Worm (Caenorhabditis elegans) whole organism, late embryonic: ENCODE results near the gene spe-51.

Experiments used
- F13H6.1 ChIP-seq: sonication (generic microtip); optimal IDR thresholded peaks from 2 replicates; lab custom pipeline; 2016; ENCODE audit warnings: missing genetic modification characterization, missing compliant biosample characterization
- K02D7.2 ChIP-seq: sonication (generic microtip); optimal IDR thresholded peaks from 2 replicates; lab custom pipeline; 2017; ENCODE audit warnings: mild to moderate bottlenecking, missing genetic modification characterization, missing compliant biosample characterization
- ahr-1 ChIP-seq: sonication (generic microtip); optimal IDR thresholded peaks from 2 replicates; lab custom pipeline; 2016; ENCODE audit warnings: missing genetic modification characterization, missing compliant biosample characterization
- ama-1 ChIP-seq: fragments of 150-350 bp; optimal IDR thresholded peaks from 2 replicates; lab custom pipeline; 2014
- ceh-14 ChIP-seq: sonication (generic microtip); optimal IDR thresholded peaks from 2 replicates; lab custom pipeline; 2016; ENCODE audit warnings: missing genotype, missing genetic modification characterization, missing compliant biosample characterization
- ceh-2 ChIP-seq: sonication (generic microtip); optimal IDR thresholded peaks from 2 replicates; lab custom pipeline; 2016; ENCODE audit warnings: missing genotype, missing genetic modification characterization, missing compliant biosample characterization
- ceh-22 ChIP-seq: sonication (generic microtip); optimal IDR thresholded peaks from 2 replicates; lab custom pipeline; 2017; ENCODE audit warnings: missing biosample characterization, missing genetic modification characterization
- ceh-34 ChIP-seq: sonication (generic microtip); optimal IDR thresholded peaks from 2 replicates; lab custom pipeline; 2016; ENCODE audit warnings: mild to moderate bottlenecking, missing genetic modification characterization, missing compliant biosample characterization
- ceh-6 ChIP-seq: fragments of 200-800 bp; sonication (Bioruptor generic); optimal IDR thresholded peaks from 2 replicates; lab custom pipeline; 2018; ENCODE audit warnings: mild to moderate bottlenecking, missing genetic modification characterization, missing compliant biosample characterization
- ceh-9 ChIP-seq: sonication (generic microtip); optimal IDR thresholded peaks from 2 replicates; lab custom pipeline; 2016; ENCODE audit warnings: mild to moderate bottlenecking, missing genetic modification characterization, inconsistent platforms, missing compliant biosample characterization
- che-1 ChIP-seq: sonication (generic microtip); optimal IDR thresholded peaks from 2 replicates; lab custom pipeline; 2016; ENCODE audit warnings: mild to moderate bottlenecking, missing genetic modification characterization, missing compliant biosample characterization
- dmd-4 ChIP-seq: sonication (generic microtip); optimal IDR thresholded peaks from 2 replicates; lab custom pipeline; 2016; ENCODE audit warnings: borderline replicate concordance, missing genetic modification characterization, missing compliant biosample characterization
- dve-1 ChIP-seq: sonication (generic microtip); optimal IDR thresholded peaks from 2 replicates; lab custom pipeline; 2017; ENCODE audit warnings: antibody characterized with exemption, mild to moderate bottlenecking, missing genetic modification characterization, missing compliant biosample characterization
- elt-2 ChIP-seq: sonication (generic microtip); optimal IDR thresholded peaks from 2 replicates; lab custom pipeline; 2016; ENCODE audit warnings: missing genetic modification reagents, missing genetic modification characterization, missing compliant biosample characterization
- ets-4 ChIP-seq: sonication (generic microtip); optimal IDR thresholded peaks from 2 replicates; lab custom pipeline; 2016; ENCODE audit warnings: missing genetic modification characterization, missing compliant biosample characterization
- eyg-1 ChIP-seq: sonication (generic microtip); optimal IDR thresholded peaks from 2 replicates; lab custom pipeline; 2016; ENCODE audit warnings: missing genotype, missing genetic modification characterization, missing compliant biosample characterization
- fkh-10 ChIP-seq: fragments of 150-350 bp; optimal IDR thresholded peaks from 2 replicates; lab custom pipeline; 2014; ENCODE audit warnings: missing biosample characterization, missing genetic modification reagents, missing genetic modification characterization
- fkh-6 ChIP-seq: sonication (generic microtip); optimal IDR thresholded peaks from 2 replicates; lab custom pipeline; 2016; ENCODE audit warnings: missing genetic modification characterization, missing compliant biosample characterization
- gmeb-2 ChIP-seq: sonication (generic microtip); optimal IDR thresholded peaks from 2 replicates; lab custom pipeline; 2016; ENCODE audit warnings: missing genetic modification characterization, inconsistent platforms, missing compliant biosample characterization
- hlh-15 ChIP-seq: sonication (generic microtip); optimal IDR thresholded peaks from 2 replicates; lab custom pipeline; 2016; ENCODE audit warnings: missing genetic modification characterization, missing compliant biosample characterization
- hlh-30 ChIP-seq: sonication (generic microtip); optimal IDR thresholded peaks from 2 replicates; lab custom pipeline; 2017; ENCODE audit warnings: antibody characterized with exemption, missing genetic modification characterization, missing compliant biosample characterization; ENCODE audit not compliant: insufficient read depth
- hlh-6 ChIP-seq: sonication (generic microtip); optimal IDR thresholded peaks from 2 replicates; lab custom pipeline; 2016; ENCODE audit warnings: missing genotype, missing genetic modification characterization, missing compliant biosample characterization
- hlh-8 ChIP-seq: sonication (generic microtip); optimal IDR thresholded peaks from 2 replicates; lab custom pipeline; 2016; ENCODE audit warnings: missing genotype, missing genetic modification characterization, missing compliant biosample characterization
- lin-11 ChIP-seq: fragments of 200-800 bp; sonication (Bioruptor generic); optimal IDR thresholded peaks from 2 replicates; lab custom pipeline; 2018; ENCODE audit warnings: mild to moderate bottlenecking, missing genetic modification characterization, missing compliant biosample characterization
- madf-2 ChIP-seq: sonication (generic microtip); optimal IDR thresholded peaks from 2 replicates; lab custom pipeline; 2017; ENCODE audit warnings: missing genetic modification characterization, missing compliant biosample characterization
- mec-3 ChIP-seq: sonication (generic microtip); optimal IDR thresholded peaks from 2 replicates; lab custom pipeline; 2016; ENCODE audit warnings: borderline replicate concordance, missing genetic modification characterization, missing compliant biosample characterization
- nhr-232 ChIP-seq: sonication (generic microtip); optimal IDR thresholded peaks from 2 replicates; lab custom pipeline; 2016; ENCODE audit warnings: missing genetic modification characterization, missing compliant biosample characterization
- npax-4 ChIP-seq: sonication (generic microtip); optimal IDR thresholded peaks from 2 replicates; lab custom pipeline; 2016; ENCODE audit warnings: missing genetic modification characterization, missing compliant biosample characterization
- odd-2 ChIP-seq: sonication (generic microtip); optimal IDR thresholded peaks from 2 replicates; lab custom pipeline; 2017; ENCODE audit warnings: antibody characterized with exemption, mild to moderate bottlenecking, missing genetic modification characterization, missing compliant biosample characterization
- pag-3 ChIP-seq: sonication (generic microtip); optimal IDR thresholded peaks from 2 replicates; lab custom pipeline; 2016; ENCODE audit warnings: missing compliant biosample characterization, missing genetic modification characterization, borderline replicate concordance
- pat-9 ChIP-seq: fragments of 200-800 bp; sonication (Bioruptor generic); optimal IDR thresholded peaks from 2 replicates; lab custom pipeline; 2018; ENCODE audit warnings: mild to moderate bottlenecking, missing genetic modification characterization, moderate library complexity, missing compliant biosample characterization
- pros-1 ChIP-seq: fragments of 150-350 bp; optimal IDR thresholded peaks from 2 replicates; lab custom pipeline; 2014; ENCODE audit warnings: missing biosample characterization, missing genetic modification reagents, missing genetic modification characterization
- ref-2 ChIP-seq: sonication (generic microtip); optimal IDR thresholded peaks from 2 replicates; lab custom pipeline; 2016; ENCODE audit warnings: missing genetic modification characterization, missing compliant biosample characterization
- sdc-2 ChIP-seq: sonication (generic microtip); optimal IDR thresholded peaks from 2 replicates; lab custom pipeline; 2016; ENCODE audit warnings: missing genotype, missing genetic modification characterization, missing compliant biosample characterization
- sox-2 ChIP-seq: fragments of 200-800 bp; sonication (Bioruptor generic); IDR thresholded peaks from 2 replicates; pipeline ENCODE4 v1.3.6; 2022; ENCODE audit warnings: missing genetic modification reagents, missing genetic modification characterization, missing compliant biosample characterization
- sox-4 ChIP-seq: sonication (generic microtip); optimal IDR thresholded peaks from 2 replicates; lab custom pipeline; 2017; ENCODE audit warnings: mild to moderate bottlenecking, missing genetic modification characterization, inconsistent platforms, missing compliant biosample characterization
- tbx-7 ChIP-seq: sonication (generic microtip); optimal IDR thresholded peaks from 2 replicates; lab custom pipeline; 2016; ENCODE audit warnings: missing genotype, missing genetic modification characterization, missing compliant biosample characterization
- unc-3 ChIP-seq, 2 experiments: fragments of 200-800 bp in 1 of 2; sonication (Bioruptor generic) in 1 of 2; sonication (generic microtip) in 1 of 2; conservative IDR thresholded peaks in 1 of 2; optimal IDR thresholded peaks in 1 of 2; 2 replicates each; pipeline versions ENCODE4 v1.3.6 to Lab custom; 2016 to 2022; ENCODE audit warnings: missing compliant biosample characterization in 2 of 2, missing genetic modification characterization in 2 of 2, missing genetic modification reagents in 1 of 2
- unc-42 ChIP-seq: sonication (generic microtip); optimal IDR thresholded peaks from 2 replicates; lab custom pipeline; 2016; ENCODE audit warnings: missing genotype, missing genetic modification characterization, missing compliant biosample characterization
- unc-55 ChIP-seq: sonication (generic microtip); optimal IDR thresholded peaks from 2 replicates; lab custom pipeline; 2017; ENCODE audit warnings: missing biosample characterization, missing genetic modification reagents, missing genetic modification characterization

Gene spe-51

DNA sequence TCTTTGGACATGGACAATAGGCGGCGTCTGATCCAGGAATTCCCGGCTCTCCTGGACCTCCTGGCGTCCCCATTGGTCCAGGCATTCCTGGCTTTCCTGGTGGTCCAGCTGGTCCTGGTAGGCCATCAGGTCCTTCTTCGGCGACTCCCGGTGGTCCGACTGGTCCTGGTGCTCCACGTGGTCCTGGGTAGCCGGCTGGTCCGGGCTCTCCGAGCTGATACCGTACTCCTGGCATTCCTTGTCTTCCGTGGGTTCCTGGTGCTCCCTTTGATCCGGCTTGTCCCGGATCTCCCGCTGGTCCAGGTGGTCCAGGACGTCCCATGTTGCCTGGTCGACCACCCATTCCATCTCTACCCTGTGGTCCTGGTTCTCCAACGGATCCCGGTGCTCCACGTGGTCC lies 36.6 kb upstream of the spe-51 start:
- TF ChIP-seq eyg-1 (tag; lab: Kevin White, UChicago) (no peak), dmd-4 (tag; lab: Kevin White, UChicago) (no peak), unc-42 (tag; lab: Kevin White, UChicago) (no peak), sdc-2 (tag; lab: Kevin White, UChicago) (peak; percentile 53), pag-3 (tag; lab: Kevin White, UChicago) (no peak), che-1 (no peak), tbx-7 (no peak), unc-3 (GFP tag; conservative IDR thresholded peaks at IDR 0.05; lab: Robert Waterston, UW) (no peak), unc-3 (tag; optimal IDR thresholded peaks at IDR 0.05; lab: Kevin White, UChicago) (no peak), ceh-14 (tag; lab: Kevin White, UChicago) (no peak), ahr-1 (tag; lab: Kevin White, UChicago) (no peak), elt-2 (no peak), hlh-30 (tag; lab: Kevin White, UChicago) (no peak), unc-55 (GFP tag; lab: Kevin White, UChicago) (no peak), ceh-34 (tag; lab: Kevin White, UChicago) (peak; percentile 34), nhr-232 (tag; lab: Kevin White, UChicago) (no peak), pros-1 (tag; lab: Kevin White, UChicago) (no peak), hlh-6 (tag; lab: Kevin White, UChicago) (peak; percentile 64), sox-2 (GFP tag; lab: Robert Waterston, UW) (no peak), ceh-2 (tag; lab: Kevin White, UChicago) (no peak)

DNA sequence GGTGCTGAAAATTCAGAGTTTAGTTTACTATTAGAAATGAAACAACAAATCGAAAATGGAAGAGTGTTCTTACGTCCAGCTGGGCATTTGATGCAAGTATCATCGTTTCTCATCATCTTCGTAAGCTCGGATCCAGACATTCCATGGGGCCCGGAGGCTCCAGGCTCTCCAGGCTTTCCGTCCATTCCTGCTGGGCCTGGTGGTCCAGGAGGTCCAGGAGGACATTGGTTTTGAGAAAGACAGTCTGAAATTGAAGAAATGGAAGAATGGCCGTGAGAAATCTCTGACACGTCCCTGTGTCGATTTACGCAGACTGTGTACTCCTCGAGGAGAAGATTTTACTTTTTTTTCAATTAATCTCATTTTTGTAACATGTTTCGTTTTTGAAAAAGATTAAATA lies 36.2 kb upstream of the spe-51 start:
- no peak for TF ChIP-seq hlh-15 (tag; lab: Kevin White, UChicago)
- TF ChIP-seq gmeb-2 (tag; lab: Kevin White, UChicago), result no peak
- TF ChIP-seq hlh-6 (tag; lab: Kevin White, UChicago), result no peak

DNA sequence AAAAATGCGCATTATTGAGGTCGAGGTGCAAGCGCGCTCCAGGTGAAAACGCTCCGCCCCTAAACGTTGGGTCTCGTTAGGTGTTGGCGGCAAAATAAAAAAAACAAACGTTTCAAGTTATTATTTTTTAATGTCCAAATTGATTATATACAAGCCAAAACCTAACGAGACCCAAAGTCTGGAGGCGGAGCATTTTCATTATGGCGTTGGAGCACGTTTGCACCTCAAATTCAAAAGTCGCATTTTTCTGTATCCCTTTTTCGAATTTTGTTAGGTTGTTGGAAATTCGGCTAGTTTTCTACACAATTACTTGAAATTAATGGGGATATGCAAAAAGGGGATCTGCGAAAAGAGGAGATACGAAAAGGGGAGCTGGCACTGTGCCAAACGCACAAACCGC lies 34.7 kb upstream of the spe-51 start, which contains the start of gene col-111:
col-111 (minus strand) TSS at position 101 of the 400 bp plus-strand sequence.
- no peak for TF ChIP-seq dve-1 (tag; lab: Kevin White, UChicago)
- no peak for TF ChIP-seq fkh-10 (GFP tag; lab: Kevin White, UChicago)
- no peak for TF ChIP-seq ama-1 (lab: Kevin White, UChicago)
- no peak for TF ChIP-seq ceh-14 (tag; lab: Kevin White, UChicago)
- TF ChIP-seq eyg-1 (tag; lab: Kevin White, UChicago), result no peak
- no peak for TF ChIP-seq lin-11
- no peak for TF ChIP-seq ref-2 (tag; lab: Kevin White, UChicago)
- no peak for TF ChIP-seq ceh-2 (tag; lab: Kevin White, UChicago)
- no peak for TF ChIP-seq ceh-22 (tag; lab: Kevin White, UChicago)
- TF ChIP-seq ceh-9 (tag; lab: Kevin White, UChicago), result no peak
- no peak for TF ChIP-seq ceh-6 (GFP tag; lab: Kevin White, UChicago)
- TF ChIP-seq mec-3 (tag; lab: Kevin White, UChicago), result no peak
- TF ChIP-seq npax-4 (tag; lab: Kevin White, UChicago), result no peak
- TF ChIP-seq hlh-15 (tag; lab: Kevin White, UChicago), result no peak
- no peak for TF ChIP-seq pat-9 (tag; lab: Kevin White, UChicago)
- TF ChIP-seq madf-2 (tag; lab: Kevin White, UChicago), result no peak

DNA sequence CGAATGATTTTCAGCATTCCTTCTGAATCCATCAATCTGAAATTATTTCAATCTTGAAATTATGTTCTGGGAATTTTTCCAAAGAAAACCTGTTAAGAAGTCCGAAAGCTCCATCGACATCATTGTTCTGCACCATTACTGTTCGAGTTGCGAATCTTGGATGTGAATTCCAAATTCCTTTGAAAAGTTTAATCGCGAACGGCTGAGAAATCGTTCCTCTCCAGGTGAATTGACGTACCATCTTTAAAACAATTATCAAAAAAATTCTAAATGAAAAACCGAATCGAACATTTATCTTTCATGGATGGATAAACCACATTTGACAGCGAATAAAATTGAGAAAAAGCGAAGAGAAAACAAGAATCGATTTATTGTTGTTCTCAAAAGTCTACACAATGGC lies 33.3 kb upstream of the spe-51 start, which contains the start of gene mrps-21:
mrps-21 (minus strand) TSS at position 241 of the 400 bp plus-strand sequence.
- TF ChIP-seq sdc-2 (tag; lab: Kevin White, UChicago) (no peak), sox-4 (no peak), K02D7.2 (tag; lab: Kevin White, UChicago) (no peak), odd-2 (tag; lab: Kevin White, UChicago) (no peak), hlh-8 (tag; lab: Kevin White, UChicago) (no peak), unc-55 (GFP tag; lab: Kevin White, UChicago) (no peak), F13H6.1 (tag; lab: Kevin White, UChicago) (no peak), fkh-6 (no peak), hlh-6 (tag; lab: Kevin White, UChicago) (no peak), lin-11 (no peak), ets-4 (tag; lab: Kevin White, UChicago) (no peak)
- TF ChIP-seq, all 69 proteins: peak for 0
